Fruit fly (Drosophila melanogaster) whole organism, embryonic: Measurements from ENCODE around the gene DAAM.

ENCODE experiments used
- BEAF-32 ChIP-seq: fragments of 200-800 bp; sonication (Bioruptor generic); optimal IDR thresholded peaks from 3 replicates; lab custom pipeline; 2017; ENCODE audit warnings: missing biosample characterization, missing genetic modification characterization, mild to moderate bottlenecking, moderate library complexity, missing genetic modification reagents
- CG11085 ChIP-seq: fragments of 200-800 bp; sonication (Bioruptor generic); IDR thresholded peaks from 2 replicates; pipeline ENCODE4 v1.3.6; 2022; ENCODE audit warnings: missing biosample characterization, missing genetic modification characterization
- CG11093 ChIP-seq: fragments of 200-800 bp; sonication (Bioruptor generic); IDR thresholded peaks from 3 replicates; pipeline ENCODE4 v1.3.6; 2022; ENCODE audit warnings: missing biosample characterization, missing genetic modification characterization
- CG11456 ChIP-seq: fragments of 200-800 bp; sonication (Bioruptor generic); IDR thresholded peaks from 3 replicates; pipeline ENCODE4 v1.3.6; 2022; ENCODE audit warnings: missing biosample characterization, missing genetic modification characterization
- CG12104 ChIP-seq: fragments of 200-800 bp; sonication (Bioruptor generic); optimal IDR thresholded peaks from 3 replicates; lab custom pipeline; 2016; ENCODE audit warnings: missing biosample characterization, missing genetic modification characterization
- CG12391 ChIP-seq: fragments of 200-800 bp; sonication (Bioruptor generic); optimal IDR thresholded peaks from 3 replicates; lab custom pipeline; 2018; ENCODE audit warnings: missing biosample characterization, mild to moderate bottlenecking, missing genetic modification characterization, moderate library complexity
- CG12769 ChIP-seq: fragments of 200-800 bp; sonication (Bioruptor generic); optimal IDR thresholded peaks from 2 replicates; lab custom pipeline; 2019; ENCODE audit warnings: missing biosample characterization, mild to moderate bottlenecking, missing genetic modification characterization, moderate library complexity
- CG17186 ChIP-seq: fragments of 200-800 bp; sonication (Bioruptor generic); optimal IDR thresholded peaks from 3 replicates; lab custom pipeline; 2017; ENCODE audit warnings: missing biosample characterization, missing genetic modification reagents, missing genetic modification characterization
- CG17829 ChIP-seq: fragments of 200-800 bp; optimal IDR thresholded peaks from 2 replicates; lab custom pipeline; 2019; ENCODE audit warnings: missing biosample characterization, mild to moderate bottlenecking, missing genetic modification characterization, moderate library complexity
- CG2116 ChIP-seq: fragments of 200-800 bp; sonication (Bioruptor generic); optimal IDR thresholded peaks from 3 replicates; lab custom pipeline; 2018; ENCODE audit warnings: missing biosample characterization, mild to moderate bottlenecking, missing genetic modification characterization
- CG2712 ChIP-seq: fragments of 200-800 bp; optimal IDR thresholded peaks from 3 replicates; lab custom pipeline; 2019; ENCODE audit warnings: missing biosample characterization, mild to moderate bottlenecking, missing genetic modification characterization, moderate library complexity
- CG32772 ChIP-seq: fragments of 200-800 bp; sonication (Bioruptor generic); IDR thresholded peaks from 2 replicates; pipeline ENCODE4 v1.3.6; 2022; ENCODE audit warnings: missing biosample characterization, missing genetic modification characterization
- CG3281 ChIP-seq: fragments of 200-800 bp; sonication (Bioruptor generic); optimal IDR thresholded peaks from 3 replicates; lab custom pipeline; 2017; ENCODE audit warnings: missing biosample characterization, mild to moderate bottlenecking, missing genetic modification characterization
- CG4617 ChIP-seq: fragments of 200-800 bp; sonication (Bioruptor generic); optimal IDR thresholded peaks from 3 replicates; lab custom pipeline; 2016; ENCODE audit warnings: missing biosample characterization, missing genetic modification characterization, borderline replicate concordance
- CG5180 ChIP-seq: fragments of 200-800 bp; sonication (Bioruptor generic); optimal IDR thresholded peaks from 3 replicates; lab custom pipeline; 2017; ENCODE audit warnings: missing biosample characterization, missing genetic modification characterization, mild to moderate bottlenecking, moderate library complexity, missing genetic modification reagents
- CG5953 ChIP-seq: fragments of 200-800 bp; sonication (Bioruptor generic); IDR thresholded peaks from 2 replicates; pipeline ENCODE4 v1.3.6; 2022; ENCODE audit warnings: missing biosample characterization, missing genetic modification characterization
- CG6791 ChIP-seq: fragments of 200-800 bp; sonication (Bioruptor generic); IDR thresholded peaks from 3 replicates; pipeline ENCODE4 v1.3.6; 2022; ENCODE audit warnings: missing biosample characterization, missing genetic modification characterization; ENCODE audit not compliant: partially characterized antibody
- CG8089 ChIP-seq: fragments of 200-800 bp; sonication (Bioruptor generic); optimal IDR thresholded peaks from 3 replicates; lab custom pipeline; 2016; ENCODE audit warnings: missing biosample characterization, missing genetic modification characterization
- CG8290 ChIP-seq, 3 experiments: fragments of 200-800 bp; sonication (Bioruptor generic); optimal IDR thresholded peaks; 2 replicates each; lab custom pipeline; 2016 to 2019; ENCODE audit warnings: missing biosample characterization in 3 of 3, missing genetic modification characterization in 3 of 3, mild to moderate bottlenecking in 2 of 3, moderate library complexity in 1 of 3
- Dad ChIP-seq: fragments of 200-800 bp; sonication (Bioruptor generic); optimal IDR thresholded peaks from 3 replicates; lab custom pipeline; 2016; ENCODE audit warnings: missing biosample characterization, missing genetic modification characterization
- ERR ChIP-seq: fragments of 200-800 bp; sonication (Bioruptor generic); optimal IDR thresholded peaks from 2 replicates; lab custom pipeline; 2016; ENCODE audit warnings: missing biosample characterization, missing genetic modification characterization
- Gug ChIP-seq: fragments of 200-800 bp; sonication (Bioruptor generic); IDR thresholded peaks from 4 replicates; pipeline ENCODE4 v1.3.6; 2022; ENCODE audit warnings: missing biosample characterization, missing genetic modification characterization
- Hmr ChIP-seq: fragments of 200-800 bp; sonication (Bioruptor generic); optimal IDR thresholded peaks from 3 replicates; lab custom pipeline; 2017; ENCODE audit warnings: mild to moderate bottlenecking, missing biosample characterization, missing genetic modification reagents, missing genetic modification characterization
- Hr78 ChIP-seq, 2 experiments: fragments of 200-800 bp in 1 of 2; fragments of >200 bp in 1 of 2; sonication (Bioruptor generic) in 1 of 2; optimal IDR thresholded peaks; 2 replicates each; lab custom pipeline; 2017 to 2019; ENCODE audit warnings: missing biosample characterization in 2 of 2, missing genetic modification characterization in 2 of 2, mild to moderate bottlenecking in 1 of 2, moderate library complexity in 1 of 2
- Lim3 ChIP-seq: fragments of 200-800 bp; sonication (Bioruptor generic); IDR thresholded peaks from 2 replicates; pipeline ENCODE4 v1.3.6; 2022; ENCODE audit warnings: missing biosample characterization, missing genetic modification characterization
- NK7.1 ChIP-seq: fragments of 200-800 bp; sonication (Bioruptor generic); optimal IDR thresholded peaks from 3 replicates; lab custom pipeline; 2016; ENCODE audit warnings: missing biosample characterization, missing genetic modification characterization
- Nf-YA ChIP-seq: fragments of 200-800 bp; sonication (Bioruptor generic); IDR thresholded peaks from 2 replicates; pipeline ENCODE4 v1.3.6; 2022; ENCODE audit warnings: missing biosample characterization, missing genetic modification characterization
- PHDP ChIP-seq: fragments of 200-800 bp; sonication (Bioruptor generic); optimal IDR thresholded peaks from 3 replicates; lab custom pipeline; 2018; ENCODE audit warnings: missing biosample characterization, mild to moderate bottlenecking, missing genetic modification characterization, moderate library complexity
- Rx ChIP-seq: fragments of 200-800 bp; sonication (Bioruptor generic); IDR thresholded peaks from 2 replicates; pipeline ENCODE4 v1.3.6; 2022; ENCODE audit warnings: missing biosample characterization, missing genetic modification characterization
- Sox100B ChIP-seq: fragments of 200-800 bp; sonication (Bioruptor generic); optimal IDR thresholded peaks from 3 replicates; lab custom pipeline; 2018; ENCODE audit warnings: missing biosample characterization, mild to moderate bottlenecking, missing genetic modification characterization
- ab ChIP-seq: fragments of 200-800 bp; sonication (Bioruptor generic); optimal IDR thresholded peaks from 2 replicates; lab custom pipeline; 2016; ENCODE audit warnings: missing biosample characterization, missing genetic modification characterization
- aop ChIP-seq: fragments of 200-800 bp; sonication (Bioruptor generic); IDR thresholded peaks from 2 replicates; pipeline ENCODE4 v1.3.6; 2022; ENCODE audit warnings: missing biosample characterization, missing genetic modification characterization
- bcd ChIP-seq: fragments of 200-800 bp; sonication (Bioruptor generic); optimal IDR thresholded peaks from 2 replicates; lab custom pipeline; 2017; ENCODE audit warnings: missing biosample characterization, mild to moderate bottlenecking, missing genetic modification characterization
- crol ChIP-seq: fragments of 200-800 bp; sonication (Bioruptor generic); IDR thresholded peaks from 2 replicates; pipeline ENCODE4 v1.3.6; 2022; ENCODE audit warnings: missing biosample characterization, missing genetic modification characterization
- crp ChIP-seq, 2 experiments: fragments of 200-800 bp; sonication (Bioruptor generic); optimal IDR thresholded peaks; 2 replicates in 1 of 2; 3 replicates in 1 of 2; lab custom pipeline; 2017; ENCODE audit warnings: missing biosample characterization in 2 of 2, missing genetic modification characterization in 2 of 2, mild to moderate bottlenecking in 1 of 2, moderate library complexity in 1 of 2
- dan ChIP-seq: fragments of 200-800 bp; sonication (Bioruptor generic); IDR thresholded peaks from 2 replicates; pipeline ENCODE4 v1.3.6; 2022; ENCODE audit warnings: missing biosample characterization, missing genetic modification characterization
- esg ChIP-seq: fragments of 200-800 bp; sonication (Bioruptor generic); conservative IDR thresholded peaks from 2 replicates; pipeline ENCODE4 v1.3.6; 2022; ENCODE audit warnings: missing biosample characterization, missing genetic modification characterization
- exex ChIP-seq: fragments of 200-800 bp; sonication (Bioruptor generic); optimal IDR thresholded peaks from 4 replicates; lab custom pipeline; 2018; ENCODE audit warnings: missing biosample characterization, mild to moderate bottlenecking, missing genetic modification characterization, moderate library complexity
- fd102C ChIP-seq: fragments of 200-800 bp; sonication (Bioruptor generic); optimal IDR thresholded peaks from 2 replicates; lab custom pipeline; 2018; ENCODE audit warnings: missing biosample characterization, mild to moderate bottlenecking, missing genetic modification characterization, moderate library complexity
- hth ChIP-seq: fragments of >200 bp; optimal IDR thresholded peaks from 2 replicates; lab custom pipeline; 2017; ENCODE audit warnings: inconsistent platforms
- mam ChIP-seq: fragments of 200-800 bp; sonication (Bioruptor generic); optimal IDR thresholded peaks from 3 replicates; lab custom pipeline; 2016; ENCODE audit warnings: missing biosample characterization, missing genetic modification characterization
- mld ChIP-seq: fragments of 200-800 bp; sonication (Bioruptor generic); IDR thresholded peaks from 3 replicates; pipeline ENCODE4 v1.3.6; 2022; ENCODE audit warnings: missing biosample characterization, missing genetic modification characterization; ENCODE audit not compliant: partially characterized antibody
- pho ChIP-seq: fragments of 200-800 bp; sonication (Bioruptor generic); optimal IDR thresholded peaks from 2 replicates; lab custom pipeline; 2016; ENCODE audit warnings: missing biosample characterization, missing genetic modification characterization
- pnt ChIP-seq: fragments of 200-800 bp; sonication (Bioruptor generic); optimal IDR thresholded peaks from 3 replicates; lab custom pipeline; 2016; ENCODE audit warnings: missing biosample characterization, missing genetic modification characterization
- pum ChIP-seq: fragments of 200-800 bp; sonication (Bioruptor generic); optimal IDR thresholded peaks from 2 replicates; lab custom pipeline; 2016; ENCODE audit warnings: missing biosample characterization, missing genetic modification characterization
- salm ChIP-seq: fragments of 200-800 bp; sonication (Bioruptor generic); optimal IDR thresholded peaks from 2 replicates; lab custom pipeline; 2018; ENCODE audit warnings: missing biosample characterization, mild to moderate bottlenecking, missing genetic modification characterization
- schlank ChIP-seq: fragments of 200-800 bp; sonication (Bioruptor generic); optimal IDR thresholded peaks from 2 replicates; lab custom pipeline; 2018; ENCODE audit warnings: missing biosample characterization, mild to moderate bottlenecking, missing genetic modification characterization
- sd ChIP-seq: fragments of 200-800 bp; sonication (Bioruptor generic); optimal IDR thresholded peaks from 3 replicates; lab custom pipeline; 2018; ENCODE audit warnings: missing biosample characterization, mild to moderate bottlenecking, missing genetic modification characterization, moderate library complexity
- sqz ChIP-seq: fragments of 200-800 bp; sonication (Bioruptor generic); optimal IDR thresholded peaks from 3 replicates; lab custom pipeline; 2018; ENCODE audit warnings: missing biosample characterization, mild to moderate bottlenecking, missing genetic modification characterization
- toy ChIP-seq: fragments of 200-800 bp; sonication (Bioruptor generic); IDR thresholded peaks from 2 replicates; pipeline ENCODE4 v1.3.6; 2022; ENCODE audit warnings: missing biosample characterization, missing genetic modification characterization
- vfl ChIP-seq: fragments of 200-800 bp; sonication (Bioruptor generic); optimal IDR thresholded peaks from 2 replicates; lab custom pipeline; 2016; ENCODE audit warnings: missing biosample characterization, missing genetic modification characterization

Gene DAAM

dm6 chrX:1322214-1322613 is at the start of gene DAAM (continued):
- TF ChIP-seq CG2116 (GFP tag; lab: Kevin White, UChicago): peak; percentile 59
- peak; percentile 14 for TF ChIP-seq CG8290 (GFP tag; optimal IDR thresholded peaks at IDR 0.05; lab: Kevin White, UChicago)
- no peak for TF ChIP-seq CG8290 (tag; optimal IDR thresholded peaks at IDR 0.05; lab: Kevin White, UChicago)
- TF ChIP-seq crp (GFP tag; optimal IDR thresholded peaks at IDR 0.05; lab: Kevin White, UChicago): peak in 1 of 2 experiments; percentile 30
- TF ChIP-seq Gug (GFP tag; lab: Robert Waterston, UW): no peak
- TF ChIP-seq exex (tag; lab: Kevin White, UChicago): no peak
- TF ChIP-seq Dad (GFP tag; lab: Kevin White, UChicago): peak; percentile 24
- no peak for TF ChIP-seq pnt (GFP tag; lab: Kevin White, UChicago)
- TF ChIP-seq vfl (GFP tag; lab: Kevin White, UChicago): peak; percentile 45
- TF ChIP-seq CG3281: no peak
- TF ChIP-seq toy (GFP tag; lab: Robert Waterston, UW): no peak
- peak; percentile 3 for TF ChIP-seq NK7.1 (GFP tag; lab: Kevin White, UChicago)
- no peak for TF ChIP-seq pum (GFP tag; lab: Kevin White, UChicago)
- TF ChIP-seq esg (GFP tag; lab: Robert Waterston, UW): no peak
- peak; percentile 4 for TF ChIP-seq pho
- no peak for TF ChIP-seq CG11093
- no peak for TF ChIP-seq ERR (GFP tag; lab: Kevin White, UChicago)
- no peak for TF ChIP-seq dan (GFP tag; lab: Robert Waterston, UW)
- TF ChIP-seq salm (tag; lab: Kevin White, UChicago): no peak
- no peak for TF ChIP-seq PHDP
- TF ChIP-seq CG4617: no peak
- TF ChIP-seq crol: no peak
- no peak for TF ChIP-seq sqz (GFP tag; lab: Kevin White, UChicago)
- no peak for TF ChIP-seq Hr78 (GFP tag; optimal IDR thresholded peaks at IDR 0.05; lab: Kevin White, UChicago)
- TF ChIP-seq CG32772: no peak
- peak; percentile 7 for TF ChIP-seq CG8089
- no peak for TF ChIP-seq CG2712 (tag; lab: Kevin White, UChicago)
- no peak for TF ChIP-seq mld (GFP tag; lab: Robert Waterston, UW)
- TF ChIP-seq sd (tag; lab: Kevin White, UChicago): no peak
- no peak for TF ChIP-seq hth (lab: Kevin White, UChicago)
- no peak for TF ChIP-seq CG5953 (GFP tag; lab: Robert Waterston, UW)
- TF ChIP-seq schlank (tag; lab: Kevin White, UChicago): peak; percentile 35
- TF ChIP-seq CG17186 (GFP tag; lab: Kevin White, UChicago): peak; percentile 65
- no peak for TF ChIP-seq CG12104 (GFP tag; lab: Kevin White, UChicago)
- TF ChIP-seq Nf-YA: no peak
- TF ChIP-seq Lim3 (GFP tag; lab: Robert Waterston, UW): no peak
- peak; percentile 65 for TF ChIP-seq bcd
- no peak for TF ChIP-seq ab
- TF ChIP-seq CG5180 (GFP tag; lab: Kevin White, UChicago): no peak
- TF ChIP-seq Sox100B (GFP tag; lab: Kevin White, UChicago): no peak
- no peak for TF ChIP-seq aop (GFP tag; lab: Robert Waterston, UW)
- peak; percentile 51 for TF ChIP-seq CG17829 (tag; lab: Kevin White, UChicago)
- peak; percentile 1 for TF ChIP-seq mam (GFP tag; lab: Kevin White, UChicago)
- peak; percentile 71; the same call in 1 of the 3 replicates for TF ChIP-seq CG11456 (GFP tag; lab: Robert Waterston, UW)
- TF ChIP-seq Rx (GFP tag; lab: Robert Waterston, UW): no peak
- TF ChIP-seq CG12391 (tag; lab: Kevin White, UChicago): peak; percentile 47
- peak; percentile 89 for TF ChIP-seq Hmr (GFP tag; lab: Kevin White, UChicago)
- TF ChIP-seq BEAF-32 (GFP tag; lab: Kevin White, UChicago): peak; percentile 56
- 0 out of 3 replicates have a peak, but pooled peaks have one; percentile 30 for TF ChIP-seq CG6791 (GFP tag; lab: Robert Waterston, UW)
- no peak for TF ChIP-seq CG12769 (tag; lab: Kevin White, UChicago)
- TF ChIP-seq CG11085 (GFP tag; lab: Robert Waterston, UW): peak; percentile 22; the same call in 1 of the 2 replicates
- TF ChIP-seq fd102C (GFP tag; lab: Kevin White, UChicago): no peak
